Worm (Caenorhabditis elegans): ENCODE results near the gene msp-77.

msp-77 gene

DNA sequence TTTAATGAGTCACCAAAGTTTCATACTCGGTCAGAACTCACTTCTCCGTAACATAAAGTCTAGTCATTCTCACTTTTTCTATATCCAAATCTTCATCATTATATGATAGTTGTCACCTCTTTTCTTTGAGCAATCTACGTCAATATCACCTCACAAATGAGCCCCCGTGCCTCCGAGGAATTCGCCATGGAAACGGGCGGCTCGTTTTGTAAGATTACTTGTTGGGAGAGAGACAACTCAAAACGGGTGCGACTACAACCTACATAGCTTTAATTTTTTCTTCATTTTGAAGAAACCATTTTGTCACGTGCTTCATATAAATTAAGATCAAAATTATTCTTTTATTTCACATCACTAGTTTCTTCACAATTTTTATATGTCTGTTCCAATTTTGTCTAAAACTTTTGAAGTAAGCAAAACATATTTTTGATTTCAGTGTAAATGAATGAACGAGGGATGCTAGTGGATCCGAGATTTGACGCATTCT, 15.5 kb upstream of the msp-77 start, which contains the start of gene nhr-4:
Gene nhr-4 (plus strand): TSS at position 437 of the 487 bp plus-strand sequence.
- TF ChIP-seq nhr-90 (tag; optimal IDR thresholded peaks at IDR 0.05; ENCODE audit: poor library complexity) (no peak), ama-1 (optimal IDR thresholded peaks at IDR 0.05) (no peak), dsc-1 (tag; optimal IDR thresholded peaks at IDR 0.05) (peak; percentile 27), mab-9 (GFP tag; IDR thresholded peaks at IDR 0.05) (no peak), xbp-1 (tag; optimal IDR thresholded peaks at IDR 0.05) (no peak), skn-1 (tag; optimal IDR thresholded peaks at IDR 0.05) (no peak), isw-1 (GFP tag; IDR thresholded peaks at IDR 0.05) (no peak), dpl-1 (GFP tag; optimal IDR thresholded peaks at IDR 0.05) (no peak), snpc-4 (tag; optimal IDR thresholded peaks at IDR 0.05) (no peak), fkh-10 (GFP tag; optimal IDR thresholded peaks at IDR 0.05) (no peak), elt-3 (tag; optimal IDR thresholded peaks at IDR 0.05) (no peak), F16B12.6 (tag; optimal IDR thresholded peaks at IDR 0.05) (no peak), lin-14 (GFP tag; optimal IDR thresholded peaks at IDR 0.05) (no peak), ces-1 (GFP tag; optimal IDR thresholded peaks at IDR 0.05) (no peak), C16A3.4 (tag; optimal IDR thresholded peaks at IDR 0.05) (no peak), unc-98 (GFP tag; IDR thresholded peaks at IDR 0.05) (no peak), C04F5.9 (tag; optimal IDR thresholded peaks at IDR 0.05) (no peak), ztf-11 (tag; optimal IDR thresholded peaks at IDR 0.05) (no peak), nhr-85 (tag) (no peak), nhr-71 (tag; optimal IDR thresholded peaks at IDR 0.05) (peak; percentile 12), pax-3 (tag; optimal IDR thresholded peaks at IDR 0.05) (no peak), hpl-2 (GFP tag; optimal IDR thresholded peaks at IDR 0.05) (no peak), nhr-47 (tag; optimal IDR thresholded peaks at IDR 0.05) (peak; percentile 0), fkh-8 (tag; optimal IDR thresholded peaks at IDR 0.05) (peak; percentile 71), nhr-84 (tag; optimal IDR thresholded peaks at IDR 0.05) (no peak), pag-3 (tag; optimal IDR thresholded peaks at IDR 0.05; ENCODE audit: borderline replicate concordance, insufficient read depth) (no peak), sptf-1 (tag; optimal IDR thresholded peaks at IDR 0.05) (no peak), egl-27 (tag; optimal IDR thresholded peaks at IDR 0.05) (no peak), unc-30 (tag; optimal IDR thresholded peaks at IDR 0.05) (no peak), nhr-77 (tag; optimal IDR thresholded peaks at IDR 0.05) (no peak), efl-1 (optimal IDR thresholded peaks at IDR 0.05) (no peak), efl-1 (GFP tag; optimal IDR thresholded peaks at IDR 0.05 in 1 of 2) (peak in 1 of 2 experiments; percentile 56)

DNA sequence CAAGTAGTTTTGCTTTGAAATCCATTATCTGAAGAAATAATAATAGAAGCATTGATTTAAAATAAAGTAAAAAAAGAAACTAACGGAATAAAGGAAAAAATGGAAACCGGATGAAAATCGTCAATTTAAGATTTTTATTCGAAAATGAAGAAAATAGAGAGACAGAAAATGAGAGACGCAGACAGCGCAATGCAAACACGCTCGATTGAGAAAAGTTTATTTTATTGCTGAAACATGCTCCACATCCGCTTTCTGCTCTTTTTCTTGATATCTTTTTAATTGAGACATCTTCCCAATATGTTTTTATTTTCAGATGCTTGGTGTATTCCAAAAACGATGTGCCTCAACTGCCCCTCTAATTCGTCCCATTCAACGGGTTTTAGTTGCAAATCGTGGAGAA, 10.2 kb upstream of the msp-77 start, which contains the start of the genes prp-18 and mccc-1:
Gene prp-18 (minus strand): TSS at position 127 of the 400 bp plus-strand sequence.
Gene mccc-1 (plus strand): TSS at position 314 of the 400 bp plus-strand sequence.
- TF ChIP-seq nhr-19 (GFP tag; conservative IDR thresholded peaks at IDR 0.05): peak; percentile 25; the same call in 1 of the 2 replicates
- peak; percentile 48 for TF ChIP-seq xbp-1 (tag; optimal IDR thresholded peaks at IDR 0.05)
- peak; percentile 74 for TF ChIP-seq lin-14 (GFP tag; optimal IDR thresholded peaks at IDR 0.05)
- no peak for TF ChIP-seq ama-1 (optimal IDR thresholded peaks at IDR 0.05)
- TF ChIP-seq tbx-2 (tag; optimal IDR thresholded peaks at IDR 0.05): no peak
- TF ChIP-seq swsn-7 (tag; optimal IDR thresholded peaks at IDR 0.05): peak; percentile 33
- TF ChIP-seq unc-86 (tag; optimal IDR thresholded peaks at IDR 0.05): peak; percentile 4
- no peak for TF ChIP-seq mef-2 (tag; optimal IDR thresholded peaks at IDR 0.05)
- TF ChIP-seq mdl-1 (tag; optimal IDR thresholded peaks at IDR 0.05): peak in 1 of 2 experiments; percentile 16
- TF ChIP-seq fkh-10 (GFP tag; optimal IDR thresholded peaks at IDR 0.05): peak; percentile 8
- peak; percentile 74 for TF ChIP-seq mep-1 (tag; optimal IDR thresholded peaks at IDR 0.05)
- TF ChIP-seq isw-1 (GFP tag; IDR thresholded peaks at IDR 0.05): peak; percentile 36
- no peak for TF ChIP-seq unc-30 (tag; optimal IDR thresholded peaks at IDR 0.05)
- TF ChIP-seq dpl-1 (GFP tag; optimal IDR thresholded peaks at IDR 0.05): peak; percentile 43 to 69 (median 60)
- TF ChIP-seq rnt-1 (tag; optimal IDR thresholded peaks at IDR 0.05): peak; percentile 64
- TF ChIP-seq lin-15B (tag; optimal IDR thresholded peaks at IDR 0.05): peak; percentile 56
- no peak for TF ChIP-seq ceh-90 (tag; optimal IDR thresholded peaks at IDR 0.05)
- TF ChIP-seq lir-3 (tag; optimal IDR thresholded peaks at IDR 0.05; ENCODE audit: poor library complexity): no peak
- peak; percentile 62 for TF ChIP-seq C16A3.4 (tag; optimal IDR thresholded peaks at IDR 0.05)
- peak; percentile 30 for TF ChIP-seq blmp-1 (tag; optimal IDR thresholded peaks at IDR 0.05)
- peak; percentile 9 for TF ChIP-seq unc-130 (tag; optimal IDR thresholded peaks at IDR 0.05)
- TF ChIP-seq lsy-2 (tag; optimal IDR thresholded peaks at IDR 0.05): peak in 1 of 2 experiments; percentile 57
- TF ChIP-seq ceh-82 (tag; optimal IDR thresholded peaks at IDR 0.05): peak in 1 of 3 experiments; percentile 62
- TF ChIP-seq dsc-1 (tag; optimal IDR thresholded peaks at IDR 0.05): peak; percentile 48
- peak; percentile 61 for TF ChIP-seq snu-23 (GFP tag; optimal IDR thresholded peaks at IDR 0.05)
- TF ChIP-seq lin-35 (GFP tag; optimal IDR thresholded peaks at IDR 0.05): peak; percentile 72 to 76
- no peak for TF ChIP-seq vab-15 (tag; optimal IDR thresholded peaks at IDR 0.05)
- TF ChIP-seq efl-1 (optimal IDR thresholded peaks at IDR 0.05): peak; percentile 67 to 70
- peak; percentile 64 to 91 for TF ChIP-seq efl-1 (GFP tag; optimal IDR thresholded peaks at IDR 0.05 in 1 of 2)
- TF ChIP-seq skn-1 (tag; optimal IDR thresholded peaks at IDR 0.05): peak; percentile 28
- TF ChIP-seq nhr-85 (tag): peak; percentile 33
- no peak for TF ChIP-seq egl-13 (tag; optimal IDR thresholded peaks at IDR 0.05)

Data from whole organism, L1 larva.